Fruit fly (Drosophila melanogaster) whole organism, embryonic: ENCODE data around the gene CG5516.

ENCODE experiments used
- Ada2b ChIP-seq: fragments of 200-800 bp; sonication (Bioruptor generic); IDR thresholded peaks from 2 replicates; pipeline ENCODE4 v1.3.6; 2022; ENCODE audit warnings: missing biosample characterization, missing genetic modification characterization
- Adf1 ChIP-seq: fragments of 200-800 bp; sonication (Bioruptor generic); IDR thresholded peaks from 2 replicates; pipeline ENCODE4 v1.3.6; 2022; ENCODE audit warnings: missing biosample characterization, missing genetic modification characterization
- Aef1 ChIP-seq: fragments of 200-800 bp; sonication (Bioruptor generic); IDR thresholded peaks from 3 replicates; pipeline ENCODE4 v1.3.6; 2022; ENCODE audit warnings: missing biosample characterization, missing genetic modification characterization
- CG1024 ChIP-seq: fragments of 200-800 bp; sonication (Bioruptor generic); IDR thresholded peaks from 2 replicates; pipeline ENCODE4 v1.3.6; 2022; ENCODE audit warnings: missing biosample characterization, missing genetic modification characterization
- CG10431 ChIP-seq: fragments of 200-800 bp; sonication (Bioruptor generic); optimal IDR thresholded peaks from 3 replicates; lab custom pipeline; 2018; ENCODE audit warnings: missing biosample characterization, mild to moderate bottlenecking, missing genetic modification characterization
- CG12071 ChIP-seq: fragments of 200-800 bp; sonication (Bioruptor generic); optimal IDR thresholded peaks from 3 replicates; lab custom pipeline; 2018; ENCODE audit warnings: missing biosample characterization, mild to moderate bottlenecking, missing genetic modification characterization
- CG14667 ChIP-seq: fragments of 200-800 bp; sonication (Bioruptor generic); IDR thresholded peaks from 2 replicates; pipeline ENCODE4 v1.3.6; 2022; ENCODE audit warnings: missing biosample characterization, missing genetic modification characterization
- CG14965 ChIP-seq: fragments of 200-800 bp; sonication (Bioruptor generic); optimal IDR thresholded peaks from 2 replicates; lab custom pipeline; 2016; ENCODE audit warnings: missing biosample characterization, missing genetic modification characterization, borderline replicate concordance
- CG15479 ChIP-seq: fragments of 200-800 bp; sonication (Bioruptor generic); optimal IDR thresholded peaks from 3 replicates; lab custom pipeline; 2019; ENCODE audit warnings: missing biosample characterization, mild to moderate bottlenecking, missing genetic modification characterization, moderate library complexity
- CG1647 ChIP-seq: fragments of 200-800 bp; sonication (Bioruptor generic); optimal IDR thresholded peaks from 3 replicates; lab custom pipeline; 2016; ENCODE audit warnings: missing biosample characterization, missing genetic modification characterization
- CG17568 ChIP-seq: fragments of 200-800 bp; sonication (Bioruptor generic); optimal IDR thresholded peaks from 2 replicates; lab custom pipeline; 2018; ENCODE audit warnings: missing biosample characterization, mild to moderate bottlenecking, missing genetic modification characterization, moderate library complexity
- CG1832 ChIP-seq: fragments of 200-800 bp; sonication (Bioruptor generic); optimal IDR thresholded peaks from 2 replicates; lab custom pipeline; 2017; ENCODE audit warnings: missing biosample characterization, mild to moderate bottlenecking, missing genetic modification characterization, inconsistent platforms
- CG31441 ChIP-seq: fragments of 200-800 bp; sonication (Bioruptor generic); IDR thresholded peaks from 2 replicates; pipeline ENCODE4 v1.3.6; 2022; ENCODE audit warnings: missing biosample characterization, missing genetic modification characterization
- CG32532 ChIP-seq: fragments of 200-800 bp; sonication (Bioruptor generic); IDR thresholded peaks from 2 replicates; pipeline ENCODE4 v1.3.6; 2022; ENCODE audit warnings: missing biosample characterization, missing genetic modification characterization
- CG34422 ChIP-seq: fragments of 200-800 bp; sonication (Bioruptor generic); IDR thresholded peaks from 3 replicates; pipeline ENCODE4 v1.3.6; 2022; ENCODE audit warnings: missing biosample characterization, missing genetic modification characterization
- CG3838 ChIP-seq: fragments of 200-800 bp; sonication (Bioruptor generic); optimal IDR thresholded peaks from 3 replicates; lab custom pipeline; 2016; ENCODE audit warnings: missing biosample characterization, missing genetic modification characterization
- CG4360 ChIP-seq: fragments of 200-800 bp; sonication (Bioruptor generic); IDR thresholded peaks from 2 replicates; pipeline ENCODE4 v1.3.6; 2022; ENCODE audit warnings: missing biosample characterization, missing genetic modification characterization
- CG7372 ChIP-seq: fragments of 200-800 bp; sonication (Bioruptor generic); IDR thresholded peaks from 2 replicates; pipeline ENCODE4 v1.3.6; 2022; ENCODE audit warnings: missing biosample characterization, missing genetic modification characterization
- CG8290 ChIP-seq, 3 experiments: fragments of 200-800 bp; sonication (Bioruptor generic); optimal IDR thresholded peaks; 2 replicates each; lab custom pipeline; 2016 to 2019; ENCODE audit warnings: missing biosample characterization in 3 of 3, missing genetic modification characterization in 3 of 3, mild to moderate bottlenecking in 2 of 3, moderate library complexity in 1 of 3
- CG8924 ChIP-seq: fragments of 200-800 bp; optimal IDR thresholded peaks from 3 replicates; lab custom pipeline; 2019; ENCODE audit warnings: missing biosample characterization, mild to moderate bottlenecking, missing genetic modification characterization, moderate library complexity
- CkIIα-i1 ChIP-seq: fragments of 200-800 bp; sonication (Bioruptor generic); IDR thresholded peaks from 2 replicates; pipeline ENCODE4 v1.3.6; 2022; ENCODE audit warnings: missing biosample characterization, missing genetic modification characterization
- Gug ChIP-seq: fragments of 200-800 bp; sonication (Bioruptor generic); IDR thresholded peaks from 4 replicates; pipeline ENCODE4 v1.3.6; 2022; ENCODE audit warnings: missing biosample characterization, missing genetic modification characterization
- Hmx ChIP-seq: fragments of 200-800 bp; sonication (Bioruptor generic); optimal IDR thresholded peaks from 2 replicates; lab custom pipeline; 2016; ENCODE audit warnings: missing biosample characterization, missing genetic modification characterization
- Hsf ChIP-seq: fragments of 200-800 bp; sonication (Bioruptor generic); optimal IDR thresholded peaks from 3 replicates; lab custom pipeline; 2016; ENCODE audit warnings: missing biosample characterization, missing genetic modification characterization
- Max ChIP-seq: fragments of 200-800 bp; sonication (Bioruptor generic); optimal IDR thresholded peaks from 2 replicates; lab custom pipeline; 2016; ENCODE audit warnings: missing biosample characterization, mild to moderate bottlenecking, missing genetic modification characterization
- Nf-YB ChIP-seq: fragments of 200-800 bp; sonication (Bioruptor generic); optimal IDR thresholded peaks from 3 replicates; lab custom pipeline; 2019; ENCODE audit warnings: missing biosample characterization, mild to moderate bottlenecking, missing genetic modification characterization, moderate library complexity
- Oli ChIP-seq: fragments of 200-800 bp; sonication (Bioruptor generic); optimal IDR thresholded peaks from 2 replicates; lab custom pipeline; 2018; ENCODE audit warnings: missing biosample characterization, mild to moderate bottlenecking, missing genetic modification characterization, moderate library complexity
- Scr ChIP-seq: fragments of 200-800 bp; sonication (Bioruptor generic); IDR thresholded peaks from 2 replicates; pipeline ENCODE4 v1.3.6; 2022; ENCODE audit warnings: missing biosample characterization, missing genetic modification characterization; ENCODE audit not compliant: partially characterized antibody
- Sry-δ ChIP-seq: fragments of 200-800 bp; sonication (Bioruptor generic); optimal IDR thresholded peaks from 2 replicates; lab custom pipeline; 2016; ENCODE audit warnings: missing biosample characterization, missing genetic modification characterization
- bab2 ChIP-seq: fragments of 200-800 bp; sonication (Bioruptor generic); optimal IDR thresholded peaks from 2 replicates; lab custom pipeline; 2016; ENCODE audit warnings: missing biosample characterization, missing genetic modification characterization
- bigmax ChIP-seq: fragments of 200-800 bp; sonication (Bioruptor generic); optimal IDR thresholded peaks from 2 replicates; lab custom pipeline; 2018; ENCODE audit warnings: missing biosample characterization, mild to moderate bottlenecking, missing genetic modification characterization
- corto ChIP-seq: fragments of 200-800 bp; sonication (Bioruptor generic); optimal IDR thresholded peaks from 2 replicates; lab custom pipeline; 2016; ENCODE audit warnings: missing biosample characterization, mild to moderate bottlenecking, missing genetic modification characterization, moderate library complexity
- disco-r ChIP-seq: fragments of 200-800 bp; sonication (Bioruptor generic); optimal IDR thresholded peaks from 2 replicates; lab custom pipeline; 2016; ENCODE audit warnings: missing biosample characterization, missing genetic modification characterization
- exex ChIP-seq: fragments of 200-800 bp; sonication (Bioruptor generic); optimal IDR thresholded peaks from 4 replicates; lab custom pipeline; 2018; ENCODE audit warnings: missing biosample characterization, mild to moderate bottlenecking, missing genetic modification characterization, moderate library complexity
- hbn ChIP-seq: fragments of 200-800 bp; sonication (Bioruptor generic); IDR thresholded peaks from 2 replicates; pipeline ENCODE4 v1.3.6; 2022; ENCODE audit warnings: missing biosample characterization, missing genetic modification characterization; ENCODE audit not compliant: partially characterized antibody
- insv ChIP-seq, 2 experiments: fragments of 200-800 bp; sonication (Bioruptor generic); optimal IDR thresholded peaks; 3 replicates each; lab custom pipeline; 2016 to 2018; ENCODE audit warnings: missing biosample characterization in 2 of 2, missing genetic modification characterization in 2 of 2
- klu ChIP-seq: fragments of 200-800 bp; sonication (Bioruptor generic); IDR thresholded peaks from 2 replicates; pipeline ENCODE4 v1.3.6; 2022; ENCODE audit warnings: missing biosample characterization, missing genetic modification characterization
- lmd ChIP-seq: fragments of 200-800 bp; sonication (Bioruptor generic); IDR thresholded peaks from 2 replicates; pipeline ENCODE4 v1.3.6; 2022; ENCODE audit warnings: missing biosample characterization, missing genetic modification characterization
- lola ChIP-seq, 3 experiments: fragments of >200 bp in 2 of 3; fragments of 200-800 bp in 1 of 3; sonication (Bioruptor generic) in 1 of 3; optimal IDR thresholded peaks; 2 replicates each; lab custom pipeline; 2017 to 2019; ENCODE audit warnings: missing biosample characterization in 3 of 3, missing genetic modification characterization in 3 of 3, mild to moderate bottlenecking in 1 of 3, moderate library complexity in 1 of 3
- odd ChIP-seq: fragments of 200-800 bp; sonication (Bioruptor generic); optimal IDR thresholded peaks from 2 replicates; lab custom pipeline; 2017; ENCODE audit warnings: missing biosample characterization, mild to moderate bottlenecking, missing genetic modification characterization
- p53 ChIP-seq: fragments of 200-800 bp; sonication (Bioruptor generic); optimal IDR thresholded peaks from 2 replicates; lab custom pipeline; 2016; ENCODE audit warnings: missing biosample characterization, missing genetic modification characterization
- phol ChIP-seq: fragments of 200-800 bp; sonication (Bioruptor generic); optimal IDR thresholded peaks from 3 replicates; lab custom pipeline; 2018; ENCODE audit warnings: missing biosample characterization, mild to moderate bottlenecking, missing genetic modification characterization, moderate library complexity
- pros ChIP-seq: fragments of 200-800 bp; sonication (Bioruptor generic); optimal IDR thresholded peaks from 3 replicates; lab custom pipeline; 2019; ENCODE audit warnings: missing biosample characterization, mild to moderate bottlenecking, missing genetic modification characterization, moderate library complexity
- slou ChIP-seq: fragments of 200-800 bp; sonication (Bioruptor generic); optimal IDR thresholded peaks from 3 replicates; lab custom pipeline; 2016; ENCODE audit warnings: missing biosample characterization, missing genetic modification characterization
- sna ChIP-seq: fragments of 200-800 bp; sonication (Bioruptor generic); IDR thresholded peaks from 2 replicates; pipeline ENCODE4 v1.3.6; 2022; ENCODE audit warnings: missing biosample characterization, missing genetic modification characterization; ENCODE audit not compliant: partially characterized antibody
- sug ChIP-seq: fragments of 200-800 bp; optimal IDR thresholded peaks from 2 replicates; lab custom pipeline; 2019; ENCODE audit warnings: missing biosample characterization, mild to moderate bottlenecking, missing genetic modification characterization, moderate library complexity
- zfh1 ChIP-seq: fragments of 200-800 bp; sonication (Bioruptor generic); IDR thresholded peaks from 3 replicates; pipeline ENCODE4 v1.3.6; 2022; ENCODE audit warnings: missing biosample characterization, missing genetic modification characterization

Gene CG5516

dm6 chr3R:16004691-16005474, 41.2 kb downstream of the CG5516 start (continued):
- TF ChIP-seq CG15479: no peak
- peak; percentile 51; the same call in 1 of the 2 replicates for TF ChIP-seq CG4360 (GFP tag; lab: Robert Waterston, UW)
- no peak for TF ChIP-seq Max
- no peak for TF ChIP-seq CG7372 (GFP tag; lab: Robert Waterston, UW)
- peak; percentile 87 for TF ChIP-seq exex
- no peak for TF ChIP-seq Sry-δ (GFP tag; lab: Kevin White, UChicago)
- TF ChIP-seq zfh1 (GFP tag; lab: Robert Waterston, UW): no peak
- TF ChIP-seq CG12071 (GFP tag; lab: Kevin White, UChicago): peak; percentile 59
- no peak for TF ChIP-seq CG31441 (GFP tag; lab: Robert Waterston, UW)
- TF ChIP-seq phol (tag; lab: Kevin White, UChicago): peak; percentile 6
- TF ChIP-seq lmd (GFP tag; lab: Robert Waterston, UW): no peak
- peak; percentile 16; the same call in 1 of the 2 replicates for TF ChIP-seq Adf1 (GFP tag; lab: Robert Waterston, UW)
- TF ChIP-seq CG8924 (tag; lab: Kevin White, UChicago): peak; percentile 7
- TF ChIP-seq disco-r (GFP tag; lab: Kevin White, UChicago): no peak
- TF ChIP-seq p53 (GFP tag; lab: Kevin White, UChicago): peak; percentile 8
- peak; percentile 15 for TF ChIP-seq pros (GFP tag; lab: Kevin White, UChicago)
- TF ChIP-seq Hmx (GFP tag; lab: Kevin White, UChicago): no peak
- TF ChIP-seq CG1024 (GFP tag; lab: Robert Waterston, UW): no peak
- TF ChIP-seq insv (GFP tag; optimal IDR thresholded peaks at IDR 0.05; lab: Kevin White, UChicago): peak in 1 of 2 experiments; percentile 6
- TF ChIP-seq Gug: no peak
- TF ChIP-seq sug (tag; lab: Kevin White, UChicago): peak; percentile 95
- no peak for TF ChIP-seq slou
- TF ChIP-seq CG10431: no peak
- TF ChIP-seq corto (GFP tag; lab: Kevin White, UChicago): no peak
- TF ChIP-seq lola (GFP tag; optimal IDR thresholded peaks at IDR 0.05; lab: Kevin White, UChicago): no peak
- no peak for TF ChIP-seq sna
- no peak for TF ChIP-seq bab2 (GFP tag; lab: Kevin White, UChicago)
- peak; percentile 51 for TF ChIP-seq CG17568 (GFP tag; lab: Kevin White, UChicago)
- TF ChIP-seq hbn (GFP tag; lab: Robert Waterston, UW): no peak
- TF ChIP-seq CG1832: peak; percentile 15
- no peak for TF ChIP-seq Oli
- TF ChIP-seq CG14965 (GFP tag; lab: Kevin White, UChicago): no peak
- TF ChIP-seq CG3838 (GFP tag; lab: Kevin White, UChicago): peak; percentile 41
- no peak for TF ChIP-seq CG8290 (GFP tag; optimal IDR thresholded peaks at IDR 0.05; lab: Kevin White, UChicago)
- peak in 1 of 2 experiments; percentile 33 for TF ChIP-seq CG8290 (tag; optimal IDR thresholded peaks at IDR 0.05; lab: Kevin White, UChicago)
- peak; percentile 43; the same call in 2 of the 3 replicates for TF ChIP-seq Aef1
- TF ChIP-seq CG14667 (GFP tag; lab: Robert Waterston, UW): no peak
- no peak for TF ChIP-seq odd
- TF ChIP-seq Nf-YB (GFP tag; lab: Kevin White, UChicago): peak; percentile 48
- no peak for TF ChIP-seq CkIIα-i1 (GFP tag; lab: Robert Waterston, UW)
- 0 out of 2 replicates have a peak, but pooled peaks have one; percentile 22 for TF ChIP-seq Scr (GFP tag; lab: Robert Waterston, UW)
- no peak for TF ChIP-seq CG1647
- TF ChIP-seq Hsf (GFP tag; lab: Kevin White, UChicago): no peak
- TF ChIP-seq bigmax: no peak
- peak; percentile 15; the same call in 1 of the 3 replicates for TF ChIP-seq CG34422 (GFP tag; lab: Robert Waterston, UW)
- peak; percentile 50; the same call in 1 of the 2 replicates for TF ChIP-seq CG32532 (GFP tag; lab: Robert Waterston, UW)
- no peak for TF ChIP-seq Ada2b (GFP tag; lab: Robert Waterston, UW)
- TF ChIP-seq klu (GFP tag; lab: Robert Waterston, UW): no peak
- TF ChIP-seq, all 482 proteins: peak for 95
